Worm (Caenorhabditis elegans): ENCODE results near the gene R08C7.1.

R08C7.1 gene

DNA sequence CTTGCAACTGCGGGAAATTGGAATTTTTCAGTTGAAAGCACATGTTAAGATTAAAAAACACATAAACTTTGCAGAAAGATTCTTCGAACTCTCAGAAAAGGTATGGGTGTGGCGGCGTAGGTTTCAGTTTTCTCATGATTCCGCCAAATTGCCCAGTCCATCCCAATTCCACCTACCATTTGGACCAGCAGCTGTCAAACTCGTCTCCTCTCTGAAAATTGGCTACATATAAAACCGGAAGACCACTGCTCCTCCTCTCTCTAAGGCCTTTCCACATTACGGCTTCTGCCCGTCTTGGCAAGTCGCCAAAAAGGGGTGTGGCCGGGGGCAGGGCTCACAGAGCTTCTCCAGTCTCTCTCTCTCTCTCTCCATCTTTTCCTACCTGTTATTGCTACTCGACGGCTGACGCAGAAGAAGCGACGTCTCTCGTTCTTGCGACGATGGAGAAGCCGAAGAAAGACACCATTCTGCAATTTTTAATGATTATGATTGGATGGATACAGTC, 38.5 kb downstream of the R08C7.1 start, which contains the start of gene ZK180.7:
Gene ZK180.7 (plus strand): TSS at position 395 of the 505 bp plus-strand sequence.
- TF ChIP-seq C08G9.2 (tag; optimal IDR thresholded peaks at IDR 0.05) (no peak), ceh-34 (tag; optimal IDR thresholded peaks at IDR 0.05) (no peak), C38D4.7 (GFP tag; optimal IDR thresholded peaks at IDR 0.05) (no peak)
